Fruit fly (Drosophila melanogaster) whole organism, embryonic: ENCODE results near the gene Tfb4.

ENCODE experiments used
- Asciz ChIP-seq: fragments of 200-800 bp; sonication (Bioruptor generic); optimal IDR thresholded peaks from 2 replicates; lab custom pipeline; 2017; ENCODE audit warnings: missing biosample characterization, mild to moderate bottlenecking, missing genetic modification characterization, missing genetic modification reagents
- B-H2 ChIP-seq: fragments of 200-800 bp; sonication (Bioruptor generic); optimal IDR thresholded peaks from 2 replicates; lab custom pipeline; 2018; ENCODE audit warnings: missing biosample characterization, mild to moderate bottlenecking, missing genetic modification characterization
- BEAF-32 ChIP-seq: fragments of 200-800 bp; sonication (Bioruptor generic); optimal IDR thresholded peaks from 3 replicates; lab custom pipeline; 2017; ENCODE audit warnings: missing biosample characterization, missing genetic modification characterization, mild to moderate bottlenecking, moderate library complexity, missing genetic modification reagents
- CG10462 ChIP-seq: fragments of 200-800 bp; sonication (Bioruptor generic); optimal IDR thresholded peaks from 2 replicates; lab custom pipeline; 2016; ENCODE audit warnings: missing biosample characterization, missing genetic modification characterization
- CG11504 ChIP-seq: fragments of 200-800 bp; sonication (Bioruptor generic); optimal IDR thresholded peaks from 3 replicates; lab custom pipeline; 2019; ENCODE audit warnings: missing biosample characterization, mild to moderate bottlenecking, missing genetic modification characterization, moderate library complexity
- CG12659 ChIP-seq: fragments of 200-800 bp; sonication (Bioruptor generic); optimal IDR thresholded peaks from 3 replicates; lab custom pipeline; 2017; ENCODE audit warnings: mild to moderate bottlenecking, missing biosample characterization, missing genetic modification reagents, missing genetic modification characterization
- CG15514 ChIP-seq: fragments of 200-800 bp; sonication (Bioruptor generic); optimal IDR thresholded peaks from 3 replicates; lab custom pipeline; 2017; ENCODE audit warnings: missing biosample characterization, missing genetic modification characterization, mild to moderate bottlenecking, moderate library complexity, missing genetic modification reagents
- CG2889 ChIP-seq: fragments of 200-800 bp; sonication (Bioruptor generic); IDR thresholded peaks from 3 replicates; pipeline ENCODE4 v1.3.6; 2022; ENCODE audit warnings: missing biosample characterization, missing genetic modification characterization
- CG30403 ChIP-seq: fragments of 200-800 bp; sonication (Bioruptor generic); optimal IDR thresholded peaks from 3 replicates; lab custom pipeline; 2016; ENCODE audit warnings: missing biosample characterization, missing genetic modification characterization
- CG34376 ChIP-seq: fragments of 200-800 bp; sonication (Bioruptor generic); optimal IDR thresholded peaks from 2 replicates; lab custom pipeline; 2018; ENCODE audit warnings: missing biosample characterization, mild to moderate bottlenecking, missing genetic modification characterization
- CG4854 ChIP-seq: fragments of 200-800 bp; sonication (Bioruptor generic); optimal IDR thresholded peaks from 2 replicates; lab custom pipeline; 2016; ENCODE audit warnings: missing biosample characterization, missing genetic modification characterization, inconsistent platforms
- CG6683 ChIP-seq: fragments of 200-800 bp; sonication (Bioruptor generic); optimal IDR thresholded peaks from 2 replicates; lab custom pipeline; 2017; ENCODE audit warnings: missing biosample characterization, mild to moderate bottlenecking, missing genetic modification characterization, missing genetic modification reagents
- CG6791 ChIP-seq: fragments of 200-800 bp; sonication (Bioruptor generic); IDR thresholded peaks from 3 replicates; pipeline ENCODE4 v1.3.6; 2022; ENCODE audit warnings: missing biosample characterization, missing genetic modification characterization; ENCODE audit not compliant: partially characterized antibody
- CG7987 ChIP-seq: fragments of 200-800 bp; sonication (Bioruptor generic); optimal IDR thresholded peaks from 2 replicates; lab custom pipeline; 2018; ENCODE audit warnings: missing biosample characterization, mild to moderate bottlenecking, missing genetic modification characterization, moderate library complexity
- CG8290 ChIP-seq, 3 experiments: fragments of 200-800 bp; sonication (Bioruptor generic); optimal IDR thresholded peaks; 2 replicates each; lab custom pipeline; 2016 to 2019; ENCODE audit warnings: missing biosample characterization in 3 of 3, missing genetic modification characterization in 3 of 3, mild to moderate bottlenecking in 2 of 3, moderate library complexity in 1 of 3
- CG9215 ChIP-seq: fragments of 200-800 bp; sonication (Bioruptor generic); IDR thresholded peaks from 2 replicates; pipeline ENCODE4 v1.3.6; 2022; ENCODE audit warnings: missing biosample characterization, missing genetic modification characterization
- CG9727 ChIP-seq: fragments of 200-800 bp; sonication (Bioruptor generic); optimal IDR thresholded peaks from 3 replicates; lab custom pipeline; 2017; ENCODE audit warnings: missing biosample characterization, mild to moderate bottlenecking, missing genetic modification characterization
- Deaf1 ChIP-seq: fragments of 200-800 bp; optimal IDR thresholded peaks from 3 replicates; lab custom pipeline; 2019; ENCODE audit warnings: missing biosample characterization, mild to moderate bottlenecking, missing genetic modification characterization, moderate library complexity
- E2f1 ChIP-seq: fragments of 200-800 bp; sonication (Bioruptor generic); IDR thresholded peaks from 2 replicates; pipeline ENCODE4 v1.3.6; 2022; ENCODE audit warnings: missing biosample characterization, missing genetic modification characterization
- HHEX ChIP-seq: fragments of 200-800 bp; sonication (Bioruptor generic); optimal IDR thresholded peaks from 3 replicates; lab custom pipeline; 2017; ENCODE audit warnings: missing biosample characterization, mild to moderate bottlenecking, missing genetic modification characterization, missing genetic modification reagents
- Hand ChIP-seq: fragments of 200-800 bp; sonication (Bioruptor generic); optimal IDR thresholded peaks from 2 replicates; lab custom pipeline; 2017; ENCODE audit warnings: mild to moderate bottlenecking, missing biosample characterization, missing genetic modification reagents, missing genetic modification characterization
- HmgZ ChIP-seq: fragments of 200-800 bp; sonication (Bioruptor generic); optimal IDR thresholded peaks from 2 replicates; lab custom pipeline; 2018; ENCODE audit warnings: missing biosample characterization, mild to moderate bottlenecking, missing genetic modification characterization
- Meics ChIP-seq: fragments of 200-800 bp; sonication (Bioruptor generic); optimal IDR thresholded peaks from 2 replicates; lab custom pipeline; 2017; ENCODE audit warnings: missing biosample characterization, mild to moderate bottlenecking, missing genetic modification characterization
- Oaz ChIP-seq: fragments of 200-800 bp; sonication (Bioruptor generic); IDR thresholded peaks from 2 replicates; pipeline ENCODE4 v1.3.6; 2022; ENCODE audit warnings: missing biosample characterization, missing genetic modification characterization
- PHDP ChIP-seq: fragments of 200-800 bp; sonication (Bioruptor generic); optimal IDR thresholded peaks from 3 replicates; lab custom pipeline; 2018; ENCODE audit warnings: missing biosample characterization, mild to moderate bottlenecking, missing genetic modification characterization, moderate library complexity
- Pdp1 ChIP-seq, 2 experiments: fragments of 200-800 bp; sonication (Bioruptor generic); optimal IDR thresholded peaks; 3 replicates each; lab custom pipeline; 2016; ENCODE audit warnings: missing biosample characterization in 2 of 2, missing genetic modification characterization in 2 of 2, mild to moderate bottlenecking in 1 of 2, moderate library complexity in 1 of 2
- Xbp1 ChIP-seq: fragments of 200-800 bp; sonication (Bioruptor generic); optimal IDR thresholded peaks from 3 replicates; lab custom pipeline; 2016; ENCODE audit warnings: missing biosample characterization, mild to moderate bottlenecking, missing genetic modification characterization
- Xrp1 ChIP-seq: fragments of 200-800 bp; sonication (Bioruptor generic); IDR thresholded peaks from 2 replicates; pipeline ENCODE4 v1.3.6; 2022; ENCODE audit warnings: missing biosample characterization, missing genetic modification characterization
- bbx ChIP-seq: fragments of 200-800 bp; sonication (Bioruptor generic); IDR thresholded peaks from 2 replicates; pipeline ENCODE4 v1.3.6; 2022; ENCODE audit warnings: missing biosample characterization, missing genetic modification characterization; ENCODE audit not compliant: partially characterized antibody
- cwo ChIP-seq: fragments of 200-800 bp; sonication (Bioruptor generic); optimal IDR thresholded peaks from 3 replicates; lab custom pipeline; 2017; ENCODE audit warnings: missing biosample characterization, missing genetic modification characterization, mild to moderate bottlenecking, moderate library complexity, missing genetic modification reagents
- dati ChIP-seq: fragments of 200-800 bp; sonication (Bioruptor generic); IDR thresholded peaks from 2 replicates; pipeline ENCODE4 v1.3.6; 2022; ENCODE audit warnings: missing biosample characterization, missing genetic modification characterization
- gcm ChIP-seq: fragments of 200-800 bp; sonication (Bioruptor generic); optimal IDR thresholded peaks from 2 replicates; lab custom pipeline; 2019; ENCODE audit warnings: missing biosample characterization, mild to moderate bottlenecking, missing genetic modification characterization, moderate library complexity
- grn ChIP-seq: fragments of 200-800 bp; sonication (Bioruptor generic); optimal IDR thresholded peaks from 3 replicates; lab custom pipeline; 2017; ENCODE audit warnings: missing biosample characterization, missing genetic modification characterization
- gt ChIP-seq: fragments of 200-800 bp; sonication (Bioruptor generic); IDR thresholded peaks from 2 replicates; pipeline ENCODE4 v1.3.6; 2022; ENCODE audit warnings: missing biosample characterization, missing genetic modification characterization
- her ChIP-seq: fragments of 200-800 bp; sonication (Bioruptor generic); optimal IDR thresholded peaks from 2 replicates; lab custom pipeline; 2016; ENCODE audit warnings: missing biosample characterization, missing genetic modification characterization
- klu ChIP-seq: fragments of 200-800 bp; sonication (Bioruptor generic); IDR thresholded peaks from 2 replicates; pipeline ENCODE4 v1.3.6; 2022; ENCODE audit warnings: missing biosample characterization, missing genetic modification characterization
- lab ChIP-seq: fragments of 200-800 bp; sonication (Bioruptor generic); optimal IDR thresholded peaks from 3 replicates; lab custom pipeline; 2017; ENCODE audit warnings: missing biosample characterization, missing genetic modification characterization, mild to moderate bottlenecking, moderate library complexity, missing genetic modification reagents
- lmd ChIP-seq: fragments of 200-800 bp; sonication (Bioruptor generic); IDR thresholded peaks from 2 replicates; pipeline ENCODE4 v1.3.6; 2022; ENCODE audit warnings: missing biosample characterization, missing genetic modification characterization
- mirr ChIP-seq: fragments of 200-800 bp; sonication (Bioruptor generic); optimal IDR thresholded peaks from 3 replicates; lab custom pipeline; 2018; ENCODE audit warnings: missing biosample characterization, mild to moderate bottlenecking, missing genetic modification characterization
- nau ChIP-seq: fragments of 200-800 bp; sonication (Bioruptor generic); optimal IDR thresholded peaks from 3 replicates; lab custom pipeline; 2017; ENCODE audit warnings: missing biosample characterization, mild to moderate bottlenecking, missing genetic modification characterization, missing genetic modification reagents
- odd ChIP-seq: fragments of 200-800 bp; sonication (Bioruptor generic); optimal IDR thresholded peaks from 2 replicates; lab custom pipeline; 2017; ENCODE audit warnings: missing biosample characterization, mild to moderate bottlenecking, missing genetic modification characterization
- pita ChIP-seq: fragments of 200-800 bp; sonication (Bioruptor generic); optimal IDR thresholded peaks from 2 replicates; lab custom pipeline; 2017; ENCODE audit warnings: missing biosample characterization, mild to moderate bottlenecking, missing genetic modification characterization
- pzg ChIP-seq: fragments of 200-800 bp; sonication (Bioruptor generic); optimal IDR thresholded peaks from 3 replicates; lab custom pipeline; 2018; ENCODE audit warnings: missing biosample characterization, mild to moderate bottlenecking, missing genetic modification characterization, moderate library complexity
- sd ChIP-seq: fragments of 200-800 bp; sonication (Bioruptor generic); optimal IDR thresholded peaks from 3 replicates; lab custom pipeline; 2018; ENCODE audit warnings: missing biosample characterization, mild to moderate bottlenecking, missing genetic modification characterization, moderate library complexity
- so ChIP-seq: fragments of 200-800 bp; sonication (Bioruptor generic); IDR thresholded peaks from 3 replicates; pipeline ENCODE4 v1.3.6; 2022; ENCODE audit warnings: missing biosample characterization, missing genetic modification characterization
- stwl ChIP-seq: fragments of 200-800 bp; sonication (Bioruptor generic); optimal IDR thresholded peaks from 3 replicates; lab custom pipeline; 2018; ENCODE audit warnings: missing biosample characterization, mild to moderate bottlenecking, missing genetic modification characterization, moderate library complexity
- tll ChIP-seq, 2 experiments: fragments of 200-800 bp in 1 of 2; fragments of >200 bp in 1 of 2; sonication (Bioruptor generic) in 1 of 2; optimal IDR thresholded peaks; 2 replicates each; lab custom pipeline; 2017 to 2019; ENCODE audit warnings: missing biosample characterization in 2 of 2, missing genetic modification characterization in 2 of 2, mild to moderate bottlenecking in 1 of 2, moderate library complexity in 1 of 2

Gene Tfb4

dm6 chr2L:1142730-1143281, 7.7 kb downstream of the Tfb4 start, which contains the start of gene MFS3 (continued):
- TF ChIP-seq Xbp1 (GFP tag; lab: Kevin White, UChicago) (peak; percentile 12), gcm (GFP tag; lab: Kevin White, UChicago) (peak; percentile 9), pzg (GFP tag; lab: Kevin White, UChicago) (peak; percentile 49), CG4854 (GFP tag; lab: Kevin White, UChicago) (no peak), HmgZ (tag; lab: Kevin White, UChicago) (peak; percentile 4), bbx (GFP tag; lab: Robert Waterston, UW) (peak; percentile 38; the same call in 1 of the 2 replicates), gt (GFP tag; lab: Robert Waterston, UW) (no peak), CG2889 (GFP tag; lab: Robert Waterston, UW) (no peak), B-H2 (GFP tag; lab: Kevin White, UChicago) (peak; percentile 14), CG11504 (tag; lab: Kevin White, UChicago) (peak; percentile 53), HHEX (GFP tag; lab: Kevin White, UChicago) (peak; percentile 6), Asciz (GFP tag; lab: Kevin White, UChicago) (no peak), nau (no peak), CG9727 (no peak), klu (no peak), Hand (GFP tag; lab: Kevin White, UChicago) (peak; percentile 31), CG9215 (GFP tag; lab: Robert Waterston, UW) (no peak; the same call in 1 of the 2 replicates), CG7987 (GFP tag; lab: Kevin White, UChicago) (peak; percentile 41), cwo (GFP tag; lab: Kevin White, UChicago) (no peak), CG12659 (peak; percentile 33), BEAF-32 (peak; percentile 22), CG8290 (GFP tag; optimal IDR thresholded peaks at IDR 0.05; lab: Kevin White, UChicago) (no peak), CG8290 (tag; optimal IDR thresholded peaks at IDR 0.05; lab: Kevin White, UChicago) (peak in 1 of 2 experiments; percentile 67), CG6791 (0 out of 3 replicates have a peak, but pooled peaks have one; percentile 38), grn (GFP tag; lab: Kevin White, UChicago) (peak; percentile 58), CG10462 (GFP tag; lab: Kevin White, UChicago) (no peak), pita (GFP tag; lab: Kevin White, UChicago) (peak; percentile 66), lab (GFP tag; lab: Kevin White, UChicago) (peak; percentile 64), E2f1 (GFP tag; lab: Robert Waterston, UW) (no peak), CG34376 (GFP tag; lab: Kevin White, UChicago) (peak; percentile 24), Meics (GFP tag; lab: Kevin White, UChicago) (peak; percentile 13), lmd (GFP tag; lab: Robert Waterston, UW) (no peak), odd (GFP tag; lab: Kevin White, UChicago) (peak; percentile 37), PHDP (tag; lab: Kevin White, UChicago) (peak; percentile 20), stwl (tag; lab: Kevin White, UChicago) (peak; percentile 54), CG15514 (GFP tag; lab: Kevin White, UChicago) (peak; percentile 76), Deaf1 (peak; percentile 98), Xrp1 (peak; percentile 15; the same call in 1 of the 2 replicates), CG6683 (GFP tag; lab: Kevin White, UChicago) (peak; percentile 16), sd (peak; percentile 74), mirr (GFP tag; lab: Kevin White, UChicago) (peak; percentile 11), so (GFP tag; lab: Robert Waterston, UW) (peak; percentile 71; the same call in 2 of the 3 replicates), CG30403 (GFP tag; lab: Kevin White, UChicago) (peak; percentile 14), Pdp1 (GFP tag; optimal IDR thresholded peaks at IDR 0.05; lab: Kevin White, UChicago) (peak in 1 of 2 experiments; percentile 28), tll (GFP tag; optimal IDR thresholded peaks at IDR 0.05; lab: Kevin White, UChicago) (peak in 1 of 2 experiments; percentile 33), her (peak; percentile 25), Oaz (GFP tag; lab: Robert Waterston, UW) (no peak), dati (GFP tag; lab: Robert Waterston, UW) (no peak)
